Worm (Caenorhabditis elegans) whole organism, young adult: Measurements from ENCODE around the gene ceh-54.

ENCODE experiments used
- B0019.2 ChIP-seq: fragments of 200-800 bp; sonication (Bioruptor generic); conservative IDR thresholded peaks from 2 replicates; pipeline ENCODE4 v1.3.6; 2022; ENCODE audit warnings: missing genetic modification reagents, missing genetic modification characterization, missing compliant biosample characterization
- F33H1.4 ChIP-seq: fragments of 200-800 bp; sonication (Bioruptor generic); IDR thresholded peaks from 2 replicates; pipeline ENCODE4 v1.3.6; 2022; ENCODE audit warnings: missing genetic modification reagents, missing genetic modification characterization, missing compliant biosample characterization
- F37B4.10 ChIP-seq: fragments of 200-800 bp; sonication (Bioruptor generic); IDR thresholded peaks from 2 replicates; pipeline ENCODE4 v1.3.6; 2022; ENCODE audit warnings: missing genetic modification characterization, missing compliant biosample characterization
- F39B2.1 ChIP-seq: fragments of 200-800 bp; sonication (Bioruptor generic); IDR thresholded peaks from 2 replicates; pipeline ENCODE4 v1.3.6; 2022; ENCODE audit warnings: missing genetic modification reagents, missing genetic modification characterization, missing compliant biosample characterization
- K11D2.4 ChIP-seq: fragments of 200-800 bp; sonication (Bioruptor generic); IDR thresholded peaks from 2 replicates; pipeline ENCODE4 v1.3.6; 2022; ENCODE audit warnings: missing genetic modification reagents, missing genetic modification characterization, missing compliant biosample characterization
- T07F8.4 ChIP-seq: sonication (generic microtip); optimal IDR thresholded peaks from 2 replicates; lab custom pipeline; 2016; ENCODE audit warnings: mild to moderate bottlenecking, missing genetic modification characterization, moderate library complexity, missing compliant biosample characterization
- aptf-2 ChIP-seq: fragments of 200-800 bp; sonication (Bioruptor generic); conservative IDR thresholded peaks from 2 replicates; pipeline ENCODE4 v1.3.6; 2022; ENCODE audit warnings: missing genetic modification reagents, missing genetic modification characterization, missing compliant biosample characterization
- attf-6 ChIP-seq: fragments of 200-800 bp; sonication (Bioruptor generic); IDR thresholded peaks from 2 replicates; pipeline ENCODE4 v1.3.6; 2022; ENCODE audit warnings: missing genetic modification reagents, missing genetic modification characterization, missing compliant biosample characterization
- bed-1 ChIP-seq: fragments of 200-800 bp; sonication (Bioruptor generic); IDR thresholded peaks from 2 replicates; pipeline ENCODE4 v1.3.6; 2022; ENCODE audit warnings: missing genetic modification reagents, missing genetic modification characterization, missing compliant biosample characterization
- ceh-58 ChIP-seq: fragments of 200-800 bp; sonication (Bioruptor generic); IDR thresholded peaks from 2 replicates; pipeline ENCODE4 v1.3.6; 2022; ENCODE audit warnings: missing genetic modification characterization, missing compliant biosample characterization
- chd-7 ChIP-seq: sonication (generic microtip); optimal IDR thresholded peaks from 2 replicates; lab custom pipeline; 2016; ENCODE audit warnings: mild to moderate bottlenecking, missing genetic modification characterization, moderate library complexity, missing compliant biosample characterization
- dpl-1 ChIP-seq: fragments of 150-350 bp; optimal IDR thresholded peaks from 2 replicates; lab custom pipeline; 2014; ENCODE audit warnings: missing biosample characterization, missing genetic modification reagents, missing genetic modification characterization
- efl-1 ChIP-seq: fragments of 150-350 bp; optimal IDR thresholded peaks from 2 replicates; lab custom pipeline; 2014; ENCODE audit warnings: missing biosample characterization, missing genetic modification reagents, missing genetic modification characterization
- ets-4 ChIP-seq: fragments of 200-800 bp; sonication (Bioruptor generic); optimal IDR thresholded peaks from 2 replicates; lab custom pipeline; 2018; ENCODE audit warnings: mild to moderate bottlenecking, missing genetic modification characterization, missing compliant biosample characterization
- him-1 ChIP-seq: sonication (generic microtip); optimal IDR thresholded peaks from 2 replicates; lab custom pipeline; 2016; ENCODE audit warnings: missing genotype, missing genetic modification reagents, missing genetic modification characterization, missing compliant biosample characterization
- hlh-26 ChIP-seq: fragments of 200-800 bp; sonication (Bioruptor generic); conservative IDR thresholded peaks from 2 replicates; pipeline ENCODE4 v1.3.6; 2022; ENCODE audit warnings: missing genetic modification reagents, missing genetic modification characterization, missing compliant biosample characterization
- hmg-1.2 ChIP-seq: fragments of 200-800 bp; sonication (Bioruptor generic); IDR thresholded peaks from 2 replicates; pipeline ENCODE4 v1.3.6; 2022; ENCODE audit warnings: missing genetic modification reagents, missing genetic modification characterization, missing compliant biosample characterization
- hsf-1 ChIP-seq: fragments of 200-800 bp; sonication (Bioruptor generic); IDR thresholded peaks from 2 replicates; pipeline ENCODE4 v1.3.6; 2022; ENCODE audit warnings: missing genetic modification reagents, missing genetic modification characterization, missing compliant biosample characterization
- lag-1 ChIP-seq: fragments of 200-800 bp; sonication (Bioruptor generic); IDR thresholded peaks from 2 replicates; pipeline ENCODE4 v1.3.6; 2022; ENCODE audit warnings: missing genetic modification reagents, missing genetic modification characterization, missing compliant biosample characterization
- lin-35 ChIP-seq, 3 experiments: fragments of 150-350 bp in 2 of 3; sonication (generic microtip) in 1 of 3; optimal IDR thresholded peaks; 2 replicates each; lab custom pipeline; 2014 to 2018; ENCODE audit warnings: missing biosample characterization in 3 of 3, missing genetic modification characterization in 3 of 3, missing genetic modification reagents in 3 of 3
- lin-40 ChIP-seq: sonication (generic microtip); optimal IDR thresholded peaks from 2 replicates; lab custom pipeline; 2016; ENCODE audit warnings: missing genetic modification characterization, mild to moderate bottlenecking, missing compliant biosample characterization, missing genotype, missing genetic modification reagents
- lin-54 ChIP-seq: fragments of 200-800 bp; sonication (Bioruptor generic); optimal IDR thresholded peaks from 2 replicates; lab custom pipeline; 2018; ENCODE audit warnings: mild to moderate bottlenecking, missing genetic modification characterization, missing compliant biosample characterization
- madf-10 ChIP-seq: sonication (generic microtip); optimal IDR thresholded peaks from 2 replicates; lab custom pipeline; 2016; ENCODE audit warnings: mild to moderate bottlenecking, missing genetic modification characterization, missing compliant biosample characterization
- madf-3 ChIP-seq: fragments of 200-800 bp; sonication (Bioruptor generic); IDR thresholded peaks from 2 replicates; pipeline ENCODE4 v1.3.6; 2022; ENCODE audit warnings: missing genetic modification reagents, missing genetic modification characterization, missing compliant biosample characterization
- madf-8 ChIP-seq: fragments of 200-800 bp; sonication (Bioruptor generic); conservative IDR thresholded peaks from 2 replicates; pipeline ENCODE4 v1.3.6; 2022; ENCODE audit warnings: missing genetic modification reagents, missing genetic modification characterization, missing compliant biosample characterization
- mcd-1 ChIP-seq: fragments of 200-800 bp; sonication (Bioruptor generic); IDR thresholded peaks from 2 replicates; pipeline ENCODE4 v1.3.6; 2022; ENCODE audit warnings: missing genetic modification reagents, missing genetic modification characterization, missing compliant biosample characterization
- mel-28 ChIP-seq: sonication (generic microtip); optimal IDR thresholded peaks from 2 replicates; lab custom pipeline; 2016; ENCODE audit warnings: borderline replicate concordance, mild to moderate bottlenecking, missing genetic modification characterization, missing compliant biosample characterization
- mxl-1 ChIP-seq: sonication (generic microtip); optimal IDR thresholded peaks from 2 replicates; lab custom pipeline; 2016; ENCODE audit warnings: missing genetic modification characterization, missing compliant biosample characterization
- nfya-1 ChIP-seq: sonication (generic microtip); optimal IDR thresholded peaks from 2 replicates; lab custom pipeline; 2017; ENCODE audit warnings: antibody characterized with exemption, missing compliant biosample characterization, missing genetic modification characterization, borderline replicate concordance; ENCODE audit not compliant: insufficient read depth
- nfyb-1 ChIP-seq: fragments of 200-800 bp; sonication (Bioruptor generic); IDR thresholded peaks from 2 replicates; pipeline ENCODE4 v1.3.6; 2022; ENCODE audit warnings: missing genetic modification reagents, missing genetic modification characterization, missing compliant biosample characterization
- nhr-90 ChIP-seq: sonication (generic microtip); optimal IDR thresholded peaks from 2 replicates; lab custom pipeline; 2016; ENCODE audit warnings: missing genotype, mild to moderate bottlenecking, missing genetic modification characterization, missing compliant biosample characterization
- repo-1 ChIP-seq: sonication (generic microtip); optimal IDR thresholded peaks from 2 replicates; lab custom pipeline; 2017; ENCODE audit warnings: mild to moderate bottlenecking, missing genetic modification characterization, missing compliant biosample characterization
- rpc-1 ChIP-seq, 2 experiments: fragments of 150-350 bp in 1 of 2; sonication (generic microtip) in 1 of 2; optimal IDR thresholded peaks; 2 replicates each; lab custom pipeline; 2014 to 2018; ENCODE audit warnings: missing biosample characterization in 1 of 2, missing genetic modification characterization in 1 of 2, missing genetic modification reagents in 1 of 2, missing genotype in 1 of 2
- sea-2 ChIP-seq: fragments of 200-800 bp; sonication (Bioruptor generic); IDR thresholded peaks from 2 replicates; pipeline ENCODE4 v1.3.6; 2022; ENCODE audit warnings: missing genetic modification characterization, missing compliant biosample characterization
- snpc-1.1 ChIP-seq: sonication (generic microtip); optimal IDR thresholded peaks from 2 replicates; lab custom pipeline; 2017; ENCODE audit warnings: missing genetic modification characterization, mild to moderate bottlenecking, missing compliant biosample characterization, antibody characterized with exemption, moderate library complexity, missing genotype, missing genetic modification reagents; ENCODE audit not compliant: insufficient read depth
- somi-1 ChIP-seq: fragments of 200-800 bp; sonication (Bioruptor generic); optimal IDR thresholded peaks from 2 replicates; lab custom pipeline; 2018; ENCODE audit warnings: mild to moderate bottlenecking, missing genetic modification characterization, missing compliant biosample characterization
- tbp1 ChIP-seq: fragments of 200-800 bp; sonication (Bioruptor generic); optimal IDR thresholded peaks from 2 replicates; lab custom pipeline; 2018; ENCODE audit warnings: mild to moderate bottlenecking, missing genetic modification characterization, missing compliant biosample characterization
- tbx-9 ChIP-seq: sonication (generic microtip); optimal IDR thresholded peaks from 2 replicates; lab custom pipeline; 2016; ENCODE audit warnings: borderline replicate concordance, missing genetic modification characterization, inconsistent platforms, missing compliant biosample characterization
- zfh-2 ChIP-seq: fragments of 200-800 bp; sonication (Bioruptor generic); conservative IDR thresholded peaks from 2 replicates; pipeline ENCODE4 v1.3.6; 2022; ENCODE audit warnings: missing genetic modification reagents, missing genetic modification characterization, missing compliant biosample characterization
- ztf-6 ChIP-seq: fragments of 200-800 bp; sonication (Bioruptor generic); IDR thresholded peaks from 2 replicates; pipeline ENCODE4 v1.3.6; 2022; ENCODE audit warnings: missing genetic modification reagents, missing genetic modification characterization, missing compliant biosample characterization

The ceh-54 gene

ce11 chrX:6232998-6233626 is 39.1 kb upstream of the ceh-54 start, which contains the start of gene C14F11.4 (continued):
- TF ChIP-seq attf-6 (GFP tag; lab: Robert Waterston, UW): no peak
- no peak for TF ChIP-seq sea-2

- TF ChIP-seq efl-1 (GFP tag; lab: Kevin White, UChicago) (no peak), madf-10 (tag; lab: Kevin White, UChicago) (no peak), nfya-1 (tag; lab: Kevin White, UChicago) (no peak), hsf-1 (GFP tag; lab: Robert Waterston, UW) (no peak), somi-1 (GFP tag; lab: Kevin White, UChicago) (no peak), madf-8 (GFP tag; lab: Robert Waterston, UW) (no peak), aptf-2 (GFP tag; lab: Robert Waterston, UW) (no peak), K11D2.4 (GFP tag; lab: Robert Waterston, UW) (no peak), lag-1 (GFP tag; lab: Robert Waterston, UW) (no peak), lin-35 (GFP tag; optimal IDR thresholded peaks at IDR 0.05; lab: Kevin White, UChicago) (no peak), ets-4 (GFP tag; lab: Kevin White, UChicago) (no peak), lin-40 (tag; lab: Kevin White, UChicago) (no peak), hmg-1.2 (GFP tag; lab: Robert Waterston, UW) (no peak), hlh-26 (GFP tag; lab: Robert Waterston, UW) (no peak)
Observed at ce11 chrX:6230669-6231068, 36.6 kb upstream of the ceh-54 start, which contains the start of gene lite-1. Gene lite-1 (minus strand): TSS chrX:6230769.

- TF ChIP-seq mxl-1 (tag; lab: Kevin White, UChicago): no peak
- TF ChIP-seq rpc-1 (optimal IDR thresholded peaks at IDR 0.05; lab: Kevin White, UChicago): no peak
- TF ChIP-seq rpc-1 (tag; optimal IDR thresholded peaks at IDR 0.05; lab: Kevin White, UChicago): no peak
- no peak for TF ChIP-seq dpl-1 (GFP tag; lab: Kevin White, UChicago)
- TF ChIP-seq zfh-2: 0 out of 2 replicates have a peak, but pooled peaks have one; percentile 21
Observed at ce11 chrX:6224841-6225240, 30.8 kb upstream of the ceh-54 start.

ce11 chrX:6221097-6221496 is 27.1 kb upstream of the ceh-54 start:
- TF ChIP-seq rpc-1 (optimal IDR thresholded peaks at IDR 0.05; lab: Kevin White, UChicago) (no peak), rpc-1 (tag; optimal IDR thresholded peaks at IDR 0.05; lab: Kevin White, UChicago) (no peak), snpc-1.1 (no peak), dpl-1 (GFP tag; lab: Kevin White, UChicago) (no peak), lin-54 (no peak), mel-28 (tag; lab: Kevin White, UChicago) (no peak), tbx-9 (no peak), T07F8.4 (tag; lab: Kevin White, UChicago) (no peak), him-1 (tag; lab: Kevin White, UChicago) (no peak), tbp1 (GFP tag; lab: Kevin White, UChicago) (no peak)

ce11 chrX:6219892-6220291 is 25.9 kb upstream of the ceh-54 start:
- TF ChIP-seq lin-40 (tag; lab: Kevin White, UChicago) (peak; percentile 63), F37B4.10 (GFP tag; lab: Robert Waterston, UW) (no peak), repo-1 (peak; percentile 9), ceh-58 (no peak), mcd-1 (no peak), hmg-1.2 (GFP tag; lab: Robert Waterston, UW) (peak; percentile 66), bed-1 (GFP tag; lab: Robert Waterston, UW) (0 out of 2 replicates have a peak, but pooled peaks have one; percentile 64), ztf-6 (GFP tag; lab: Robert Waterston, UW) (no peak), nhr-90 (tag; lab: Kevin White, UChicago) (peak; percentile 85), B0019.2 (0 out of 2 replicates have a peak, but pooled peaks have one; percentile 54), madf-8 (GFP tag; lab: Robert Waterston, UW) (no peak), tbx-9 (no peak), nfyb-1 (GFP tag; lab: Robert Waterston, UW) (0 out of 2 replicates have a peak, but pooled peaks have one; percentile 57), madf-3 (GFP tag; lab: Robert Waterston, UW) (0 out of 2 replicates have a peak, but pooled peaks have one; percentile 23), zfh-2 (no peak), chd-7 (tag; lab: Kevin White, UChicago) (peak; percentile 63), F39B2.1 (GFP tag; lab: Robert Waterston, UW) (no peak), F33H1.4 (no peak), attf-6 (GFP tag; lab: Robert Waterston, UW) (no peak)
